Fruit fly (Drosophila melanogaster) whole organism, embryonic: ENCODE results near the gene Tbc1d22.

Experiments
- Awh ChIP-seq: fragments of 200-800 bp; sonication (Bioruptor generic); IDR thresholded peaks from 2 replicates; pipeline ENCODE4, ENCODE4 v1.3.6; 2022; ENCODE audit warnings: missing biosample characterization, missing genetic modification characterization
- CG10321 ChIP-seq: fragments of 200-800 bp; sonication (Bioruptor generic); IDR thresholded peaks from 2 replicates; pipeline ENCODE4 v1.3.6; 2022; ENCODE audit warnings: missing biosample characterization, missing genetic modification characterization
- CG10565 ChIP-seq: fragments of 200-800 bp; sonication (Bioruptor generic); optimal IDR thresholded peaks from 3 replicates; lab custom pipeline; 2016; ENCODE audit warnings: missing biosample characterization, mild to moderate bottlenecking, missing genetic modification characterization
- CG12155 ChIP-seq: fragments of 200-800 bp; sonication (Bioruptor generic); optimal IDR thresholded peaks from 3 replicates; lab custom pipeline; 2016; ENCODE audit warnings: missing biosample characterization, missing genetic modification characterization
- CG13624 ChIP-seq: fragments of 200-800 bp; sonication (Bioruptor generic); optimal IDR thresholded peaks from 2 replicates; lab custom pipeline; 2016; ENCODE audit warnings: missing biosample characterization, missing genetic modification characterization
- CG14014 ChIP-seq: fragments of 200-800 bp; sonication (Bioruptor generic); IDR thresholded peaks from 2 replicates; pipeline ENCODE4 v1.3.6; 2022; ENCODE audit warnings: missing biosample characterization, missing genetic modification characterization
- CG15011 ChIP-seq: fragments of 200-800 bp; sonication (Bioruptor generic); optimal IDR thresholded peaks from 3 replicates; lab custom pipeline; 2018; ENCODE audit warnings: missing biosample characterization, mild to moderate bottlenecking, missing genetic modification characterization
- CG1529 ChIP-seq: fragments of 200-800 bp; sonication (Bioruptor generic); optimal IDR thresholded peaks from 3 replicates; lab custom pipeline; 2018; ENCODE audit warnings: missing biosample characterization, missing genetic modification characterization
- CG16815 ChIP-seq: fragments of 200-800 bp; sonication (Bioruptor generic); optimal IDR thresholded peaks from 3 replicates; lab custom pipeline; 2017; ENCODE audit warnings: missing biosample characterization, mild to moderate bottlenecking, missing genetic modification characterization
- CG17328 ChIP-seq: fragments of 200-800 bp; sonication (Bioruptor generic); IDR thresholded peaks from 2 replicates; pipeline ENCODE4 v1.3.6; 2022; ENCODE audit warnings: missing biosample characterization, missing genetic modification characterization
- CG18262 ChIP-seq: fragments of 200-800 bp; optimal IDR thresholded peaks from 3 replicates; lab custom pipeline; 2019; ENCODE audit warnings: missing biosample characterization, mild to moderate bottlenecking, missing genetic modification characterization, moderate library complexity
- CG2120 ChIP-seq: fragments of 200-800 bp; sonication (Bioruptor generic); optimal IDR thresholded peaks from 3 replicates; lab custom pipeline; 2016; ENCODE audit warnings: missing biosample characterization, missing genetic modification characterization
- CG31388 ChIP-seq: fragments of 200-800 bp; sonication (Bioruptor generic); optimal IDR thresholded peaks from 2 replicates; lab custom pipeline; 2016; ENCODE audit warnings: missing biosample characterization, missing genetic modification characterization
- CG34224 ChIP-seq: fragments of 200-800 bp; sonication (Bioruptor generic); IDR thresholded peaks from 3 replicates; pipeline ENCODE4 v1.3.6; 2022; ENCODE audit warnings: missing biosample characterization, missing genetic modification characterization; ENCODE audit not compliant: partially characterized antibody
- CG4328 ChIP-seq: fragments of 200-800 bp; sonication (Bioruptor generic); optimal IDR thresholded peaks from 3 replicates; lab custom pipeline; 2017; ENCODE audit warnings: missing biosample characterization, missing genetic modification reagents, missing genetic modification characterization
- CG4404 ChIP-seq: fragments of 200-800 bp; sonication (Bioruptor generic); IDR thresholded peaks from 2 replicates; pipeline ENCODE4 v1.3.6; 2022; ENCODE audit warnings: missing biosample characterization, missing genetic modification characterization
- CG4424 ChIP-seq: fragments of 200-800 bp; sonication (Bioruptor generic); optimal IDR thresholded peaks from 3 replicates; lab custom pipeline; 2016; ENCODE audit warnings: missing biosample characterization, missing genetic modification characterization
- CG5245 ChIP-seq: fragments of 200-800 bp; sonication (Bioruptor generic); optimal IDR thresholded peaks from 3 replicates; lab custom pipeline; 2016; ENCODE audit warnings: missing biosample characterization, missing genetic modification characterization
- CG6813 ChIP-seq: fragments of 200-800 bp; sonication (Bioruptor generic); optimal IDR thresholded peaks from 2 replicates; lab custom pipeline; 2017; ENCODE audit warnings: missing biosample characterization, missing genetic modification characterization, mild to moderate bottlenecking, moderate library complexity, missing genetic modification reagents
- CG6854 ChIP-seq: fragments of 200-800 bp; sonication (Bioruptor generic); optimal IDR thresholded peaks from 3 replicates; lab custom pipeline; 2017; ENCODE audit warnings: missing biosample characterization, mild to moderate bottlenecking, missing genetic modification characterization
- CG7271 ChIP-seq: fragments of 200-800 bp; sonication (Bioruptor generic); optimal IDR thresholded peaks from 2 replicates; lab custom pipeline; 2018; ENCODE audit warnings: missing biosample characterization, mild to moderate bottlenecking, missing genetic modification characterization, moderate library complexity
- CG7556 ChIP-seq: fragments of 200-800 bp; sonication (Bioruptor generic); optimal IDR thresholded peaks from 2 replicates; lab custom pipeline; 2017; ENCODE audit warnings: missing biosample characterization, mild to moderate bottlenecking, missing genetic modification characterization
- CG7786 ChIP-seq: fragments of 200-800 bp; sonication (Bioruptor generic); optimal IDR thresholded peaks from 2 replicates; lab custom pipeline; 2016; ENCODE audit warnings: missing biosample characterization, missing genetic modification characterization
- CG8089 ChIP-seq: fragments of 200-800 bp; sonication (Bioruptor generic); optimal IDR thresholded peaks from 3 replicates; lab custom pipeline; 2016; ENCODE audit warnings: missing biosample characterization, missing genetic modification characterization
- CG8281 ChIP-seq: fragments of 200-800 bp; sonication (Bioruptor generic); optimal IDR thresholded peaks from 2 replicates; lab custom pipeline; 2018; ENCODE audit warnings: missing biosample characterization, mild to moderate bottlenecking, missing genetic modification characterization, moderate library complexity
- CG9609 ChIP-seq: fragments of 200-800 bp; sonication (Bioruptor generic); optimal IDR thresholded peaks from 3 replicates; lab custom pipeline; 2016; ENCODE audit warnings: missing biosample characterization, missing genetic modification characterization
- CG9727 ChIP-seq: fragments of 200-800 bp; sonication (Bioruptor generic); optimal IDR thresholded peaks from 3 replicates; lab custom pipeline; 2017; ENCODE audit warnings: missing biosample characterization, mild to moderate bottlenecking, missing genetic modification characterization
- Dfd ChIP-seq, 2 experiments: fragments of >200 bp; optimal IDR thresholded peaks; 2 replicates each; lab custom pipeline; 2017; ENCODE audit warnings: missing biosample characterization in 2 of 2, missing genetic modification characterization in 2 of 2
- E2f1 ChIP-seq: fragments of 200-800 bp; sonication (Bioruptor generic); IDR thresholded peaks from 2 replicates; pipeline ENCODE4 v1.3.6; 2022; ENCODE audit warnings: missing biosample characterization, missing genetic modification characterization
- Hr3 ChIP-seq: fragments of 200-800 bp; sonication (Bioruptor generic); optimal IDR thresholded peaks from 3 replicates; lab custom pipeline; 2016; ENCODE audit warnings: missing biosample characterization, missing genetic modification characterization
- Hsf ChIP-seq: fragments of 200-800 bp; sonication (Bioruptor generic); optimal IDR thresholded peaks from 3 replicates; lab custom pipeline; 2016; ENCODE audit warnings: missing biosample characterization, missing genetic modification characterization
- Jarid2 ChIP-seq: fragments of 200-800 bp; sonication (Bioruptor generic); optimal IDR thresholded peaks from 3 replicates; lab custom pipeline; 2017; ENCODE audit warnings: mild to moderate bottlenecking, missing biosample characterization, missing genetic modification reagents, missing genetic modification characterization
- Mad ChIP-seq: fragments of 200-800 bp; sonication (Bioruptor generic); optimal IDR thresholded peaks from 2 replicates; lab custom pipeline; 2016; ENCODE audit warnings: missing biosample characterization, missing genetic modification characterization
- Myb ChIP-seq: fragments of 200-800 bp; sonication (Bioruptor generic); optimal IDR thresholded peaks from 2 replicates; lab custom pipeline; 2016; ENCODE audit warnings: missing biosample characterization, missing genetic modification characterization
- Neu2 ChIP-seq: fragments of 200-800 bp; sonication (Bioruptor generic); optimal IDR thresholded peaks from 3 replicates; lab custom pipeline; 2016; ENCODE audit warnings: missing biosample characterization, missing genetic modification characterization, borderline replicate concordance
- Ptx1 ChIP-seq: fragments of 200-800 bp; sonication (Bioruptor generic); IDR thresholded peaks from 2 replicates; pipeline ENCODE4 v1.3.6; 2022; ENCODE audit warnings: missing biosample characterization, missing genetic modification characterization
- Rfx ChIP-seq: fragments of 200-800 bp; sonication (Bioruptor generic); IDR thresholded peaks from 2 replicates; pipeline ENCODE4 v1.3.6; 2022; ENCODE audit warnings: missing biosample characterization, missing genetic modification characterization
- Taf1 ChIP-seq: fragments of 200-800 bp; sonication (Bioruptor generic); IDR thresholded peaks from 2 replicates; pipeline ENCODE4 v1.3.6; 2022; ENCODE audit warnings: missing biosample characterization, missing genetic modification characterization
- Usf ChIP-seq: fragments of 200-800 bp; sonication (Bioruptor generic); optimal IDR thresholded peaks from 2 replicates; lab custom pipeline; 2017; ENCODE audit warnings: missing genotype, missing biosample characterization, missing genetic modification characterization
- Xbp1 ChIP-seq: fragments of 200-800 bp; sonication (Bioruptor generic); optimal IDR thresholded peaks from 3 replicates; lab custom pipeline; 2016; ENCODE audit warnings: missing biosample characterization, mild to moderate bottlenecking, missing genetic modification characterization
- cato ChIP-seq: fragments of 200-800 bp; sonication (Bioruptor generic); optimal IDR thresholded peaks from 2 replicates; lab custom pipeline; 2016; ENCODE audit warnings: missing biosample characterization, missing genetic modification characterization, borderline replicate concordance
- chn ChIP-seq: fragments of 200-800 bp; sonication (Bioruptor generic); optimal IDR thresholded peaks from 2 replicates; lab custom pipeline; 2016; ENCODE audit warnings: missing biosample characterization, missing genetic modification characterization
- jing ChIP-seq: fragments of 200-800 bp; sonication (Bioruptor generic); optimal IDR thresholded peaks from 2 replicates; lab custom pipeline; 2018; ENCODE audit warnings: missing biosample characterization, mild to moderate bottlenecking, missing genetic modification characterization
- lilli ChIP-seq: fragments of 200-800 bp; sonication (Bioruptor generic); optimal IDR thresholded peaks from 3 replicates; lab custom pipeline; 2016; ENCODE audit warnings: missing biosample characterization, missing genetic modification characterization
- pnt ChIP-seq: fragments of 200-800 bp; sonication (Bioruptor generic); optimal IDR thresholded peaks from 3 replicates; lab custom pipeline; 2016; ENCODE audit warnings: missing biosample characterization, missing genetic modification characterization
- sima ChIP-seq: fragments of 200-800 bp; sonication (Bioruptor generic); optimal IDR thresholded peaks from 2 replicates; lab custom pipeline; 2016; ENCODE audit warnings: missing biosample characterization, missing genetic modification characterization
- stwl ChIP-seq: fragments of 200-800 bp; sonication (Bioruptor generic); optimal IDR thresholded peaks from 3 replicates; lab custom pipeline; 2018; ENCODE audit warnings: missing biosample characterization, mild to moderate bottlenecking, missing genetic modification characterization, moderate library complexity
- sug ChIP-seq: fragments of 200-800 bp; optimal IDR thresholded peaks from 2 replicates; lab custom pipeline; 2019; ENCODE audit warnings: missing biosample characterization, mild to moderate bottlenecking, missing genetic modification characterization, moderate library complexity
- tgo ChIP-seq: fragments of 200-800 bp; sonication (Bioruptor generic); IDR thresholded peaks from 3 replicates; pipeline ENCODE4 v1.3.6; 2022; ENCODE audit warnings: missing biosample characterization, missing genetic modification characterization
- vnd ChIP-seq: fragments of 200-800 bp; sonication (Bioruptor generic); IDR thresholded peaks from 3 replicates; pipeline ENCODE4 v1.3.6; 2022; ENCODE audit warnings: missing biosample characterization, missing genetic modification characterization; ENCODE audit not compliant: partially characterized antibody

Gene Tbc1d22

DNA sequence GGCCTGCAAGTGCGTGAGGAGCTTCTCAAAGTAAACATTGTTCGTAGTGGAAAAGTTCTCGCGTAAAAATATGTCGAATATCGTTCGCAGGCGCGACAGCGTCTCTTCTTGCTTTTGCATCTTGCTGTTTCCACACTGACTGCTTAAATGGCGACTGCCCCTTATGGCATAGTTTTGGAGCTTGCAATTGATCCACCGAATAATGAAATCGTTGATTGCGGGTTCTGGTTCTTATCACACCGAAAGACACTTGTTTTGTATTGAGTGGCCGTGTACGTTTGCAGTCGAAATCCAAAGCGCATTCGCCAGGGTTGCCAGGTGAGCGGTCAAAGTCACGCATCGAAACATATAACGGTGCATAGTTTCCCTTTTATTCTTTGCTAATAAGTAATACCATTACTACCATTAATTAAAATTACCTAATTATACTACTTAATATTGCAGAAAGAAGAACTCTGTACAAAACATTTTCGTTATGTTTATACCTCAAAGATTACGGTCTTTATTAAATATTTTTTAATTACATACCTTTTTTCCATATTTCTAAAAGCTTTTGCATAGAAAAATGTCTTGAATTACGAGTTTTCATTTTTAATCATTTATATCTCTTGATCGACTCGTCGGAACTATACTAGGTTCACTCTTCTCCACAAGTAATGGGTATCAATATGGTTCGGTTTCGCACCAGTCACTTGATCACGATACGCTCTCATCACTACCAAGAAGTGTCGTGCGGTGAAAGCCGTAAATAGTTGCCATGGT, at the start of gene Tbc1d22, which contains the start of gene CG7044 (continued):
- TF ChIP-seq jing (GFP tag; lab: Kevin White, UChicago) (no peak), CG4404 (0 out of 2 replicates have a peak, but pooled peaks have one; percentile 19), CG9727 (GFP tag; lab: Kevin White, UChicago) (peak; percentile 64), CG7786 (no peak), Xbp1 (GFP tag; lab: Kevin White, UChicago) (peak; percentile 71), CG17328 (GFP tag; lab: Robert Waterston, UW) (no peak), CG31388 (GFP tag; lab: Kevin White, UChicago) (no peak), CG6854 (GFP tag; lab: Kevin White, UChicago) (no peak), Ptx1 (peak; percentile 44; the same call in 1 of the 2 replicates), Hr3 (GFP tag; lab: Kevin White, UChicago) (peak; percentile 69), sug (tag; lab: Kevin White, UChicago) (peak; percentile 43), CG9609 (peak; percentile 47), CG5245 (GFP tag; lab: Kevin White, UChicago) (no peak), lilli (peak; percentile 68), CG13624 (GFP tag; lab: Kevin White, UChicago) (peak; percentile 28), CG8281 (tag; lab: Kevin White, UChicago) (no peak), Hsf (GFP tag; lab: Kevin White, UChicago) (peak; percentile 51), CG12155 (GFP tag; lab: Kevin White, UChicago) (peak; percentile 62), tgo (peak; percentile 28; the same call in 2 of the 3 replicates), Mad (GFP tag; lab: Kevin White, UChicago) (no peak), sima (no peak), CG7271 (tag; lab: Kevin White, UChicago) (no peak), CG8089 (GFP tag; lab: Kevin White, UChicago) (peak; percentile 18), stwl (tag; lab: Kevin White, UChicago) (peak; percentile 37), CG10565 (GFP tag; lab: Kevin White, UChicago) (no peak), CG7556 (peak; percentile 60), cato (GFP tag; lab: Kevin White, UChicago) (peak; percentile 16), CG10321 (GFP tag; lab: Robert Waterston, UW) (no peak), Awh (GFP tag; lab: Robert Waterston, UW) (no peak), CG15011 (GFP tag; lab: Kevin White, UChicago) (no peak), CG1529 (GFP tag; lab: Kevin White, UChicago) (no peak), CG14014 (GFP tag; lab: Robert Waterston, UW) (no peak), chn (GFP tag; lab: Kevin White, UChicago) (peak; percentile 55), vnd (GFP tag; lab: Robert Waterston, UW) (no peak), Taf1 (GFP tag; lab: Robert Waterston, UW) (no peak), CG34224 (GFP tag; lab: Robert Waterston, UW) (no peak), CG2120 (GFP tag; lab: Kevin White, UChicago) (peak; percentile 75), Usf (peak; percentile 45), CG6813 (GFP tag; lab: Kevin White, UChicago) (no peak), CG16815 (GFP tag; lab: Kevin White, UChicago) (peak; percentile 70), Myb (GFP tag; lab: Kevin White, UChicago) (peak; percentile 28), CG4424 (GFP tag; lab: Kevin White, UChicago) (peak; percentile 59), Neu2 (GFP tag; lab: Kevin White, UChicago) (no peak), Rfx (GFP tag; lab: Robert Waterston, UW) (peak; percentile 44; the same call in 1 of the 2 replicates), Dfd (GFP tag; optimal IDR thresholded peaks at IDR 0.05; lab: Kevin White, UChicago) (no peak), E2f1 (GFP tag; lab: Robert Waterston, UW) (peak; percentile 30; the same call in 1 of the 2 replicates), pnt (peak; percentile 43), Jarid2 (no peak), CG4328 (GFP tag; lab: Kevin White, UChicago) (no peak), CG18262 (tag; lab: Kevin White, UChicago) (peak; percentile 51)
